Fruit fly (Drosophila melanogaster) whole organism, prepupa: ENCODE measurements around the gene CG8301.
A peak's percentile ranks its signal among the peaks of the same experiment; 100 is the strongest.

Source experiments
- CG10669 ChIP-seq: fragments of 200-800 bp; sonication (Bioruptor generic); optimal IDR thresholded peaks from 3 replicates; lab custom pipeline; 2018; ENCODE audit warnings: missing biosample characterization, mild to moderate bottlenecking, missing genetic modification characterization, moderate library complexity
- CG11294 ChIP-seq: fragments of 200-800 bp; sonication (Bioruptor generic); IDR thresholded peaks from 2 replicates; pipeline ENCODE4 v1.3.6; 2022; ENCODE audit warnings: missing biosample characterization, missing genetic modification characterization
- CG11762 ChIP-seq: fragments of 200-800 bp; sonication (Bioruptor generic); optimal IDR thresholded peaks from 3 replicates; lab custom pipeline; 2016; ENCODE audit warnings: missing biosample characterization, missing genetic modification characterization; ENCODE audit not compliant: insufficient read depth
- CG11902 ChIP-seq: fragments of 200-800 bp; sonication (Bioruptor generic); optimal IDR thresholded peaks from 3 replicates; lab custom pipeline; 2016; ENCODE audit warnings: missing biosample characterization, missing genetic modification characterization
- CG15336 ChIP-seq: fragments of 200-800 bp; sonication (Bioruptor generic); IDR thresholded peaks from 2 replicates; pipeline ENCODE4 v1.3.6; 2022; ENCODE audit warnings: missing biosample characterization, missing genetic modification characterization
- CG1621 ChIP-seq: fragments of 200-800 bp; sonication (Bioruptor generic); optimal IDR thresholded peaks from 3 replicates; lab custom pipeline; 2018; ENCODE audit warnings: missing biosample characterization, mild to moderate bottlenecking, missing genetic modification characterization
- CG16779 ChIP-seq: fragments of 200-800 bp; sonication (Bioruptor generic); optimal IDR thresholded peaks from 3 replicates; lab custom pipeline; 2017; ENCODE audit warnings: missing biosample characterization, mild to moderate bottlenecking, missing genetic modification characterization
- CG31627 ChIP-seq: fragments of 200-800 bp; sonication (Bioruptor generic); optimal IDR thresholded peaks from 3 replicates; lab custom pipeline; 2016; ENCODE audit warnings: missing biosample characterization, missing genetic modification characterization
- CG32006 ChIP-seq: fragments of 200-800 bp; sonication (Bioruptor generic); optimal IDR thresholded peaks from 3 replicates; lab custom pipeline; 2017; ENCODE audit warnings: missing biosample characterization, mild to moderate bottlenecking, missing genetic modification characterization
- CG3919 ChIP-seq: fragments of 200-800 bp; sonication (Bioruptor generic); optimal IDR thresholded peaks from 3 replicates; lab custom pipeline; 2016; ENCODE audit warnings: missing biosample characterization, missing genetic modification characterization
- CG6163 ChIP-seq: fragments of 200-800 bp; sonication (Bioruptor generic); IDR thresholded peaks from 3 replicates; pipeline ENCODE4 v1.3.6; 2022; ENCODE audit warnings: missing biosample characterization, missing genetic modification characterization
- CG6276 ChIP-seq: fragments of 200-800 bp; sonication (Bioruptor generic); optimal IDR thresholded peaks from 2 replicates; lab custom pipeline; 2017; ENCODE audit warnings: missing biosample characterization, mild to moderate bottlenecking, missing genetic modification characterization
- CG6808 ChIP-seq: fragments of 200-800 bp; sonication (Bioruptor generic); optimal IDR thresholded peaks from 3 replicates; lab custom pipeline; 2017; ENCODE audit warnings: missing biosample characterization, missing genetic modification characterization, mild to moderate bottlenecking, moderate library complexity, missing genetic modification reagents
- CG6854 ChIP-seq: fragments of 200-800 bp; sonication (Bioruptor generic); optimal IDR thresholded peaks from 2 replicates; lab custom pipeline; 2017; ENCODE audit warnings: missing biosample characterization, mild to moderate bottlenecking, missing genetic modification characterization
- CG8119 ChIP-seq: fragments of 200-800 bp; sonication (Bioruptor generic); IDR thresholded peaks from 3 replicates; pipeline ENCODE4 v1.3.6; 2022; ENCODE audit warnings: missing biosample characterization, missing genetic modification characterization
- CG8632 ChIP-seq: fragments of 200-800 bp; sonication (Bioruptor generic); optimal IDR thresholded peaks from 3 replicates; lab custom pipeline; 2016; ENCODE audit warnings: missing biosample characterization, missing genetic modification characterization
- CG9139 ChIP-seq: fragments of 200-800 bp; sonication (Bioruptor generic); optimal IDR thresholded peaks from 3 replicates; lab custom pipeline; 2017; ENCODE audit warnings: missing biosample characterization, mild to moderate bottlenecking, missing genetic modification characterization
- Eip75B ChIP-seq: fragments of 200-800 bp; sonication (Bioruptor generic); optimal IDR thresholded peaks from 3 replicates; lab custom pipeline; 2016; ENCODE audit warnings: missing biosample characterization, missing genetic modification characterization
- Eip78C ChIP-seq: fragments of 200-800 bp; sonication (Bioruptor generic); peaks from one replicate; lab custom pipeline; 2016; ENCODE audit warnings: missing biosample characterization, missing genetic modification characterization
- Eip93F ChIP-seq: fragments of 200-800 bp; sonication (Bioruptor generic); optimal IDR thresholded peaks from 2 replicates; lab custom pipeline; 2016; ENCODE audit warnings: missing biosample characterization, mild to moderate bottlenecking, missing genetic modification characterization
- Ets21C ChIP-seq: fragments of 200-800 bp; sonication (Bioruptor generic); optimal IDR thresholded peaks from 3 replicates; lab custom pipeline; 2016; ENCODE audit warnings: missing biosample characterization, missing genetic modification characterization
- Gug ChIP-seq: fragments of 200-800 bp; sonication (Bioruptor generic); IDR thresholded peaks from 2 replicates; pipeline ENCODE4 v1.3.6; 2022; ENCODE audit warnings: missing biosample characterization, missing genetic modification characterization
- Hr38 ChIP-seq: sonication (Bioruptor generic); optimal IDR thresholded peaks from 2 replicates; lab custom pipeline; 2016; ENCODE audit warnings: missing biosample characterization, missing genetic modification characterization
- Hr39 ChIP-seq: fragments of 200-800 bp; sonication (Bioruptor generic); optimal IDR thresholded peaks from 2 replicates; lab custom pipeline; 2016; ENCODE audit warnings: missing biosample characterization, missing genetic modification characterization
- Met ChIP-seq: fragments of 200-800 bp; sonication (Bioruptor generic); optimal IDR thresholded peaks from 3 replicates; lab custom pipeline; 2016; ENCODE audit warnings: missing biosample characterization, missing genetic modification characterization
- Sox102F ChIP-seq: fragments of 200-800 bp; sonication (Bioruptor generic); optimal IDR thresholded peaks from 2 replicates; lab custom pipeline; 2016; ENCODE audit warnings: missing biosample characterization, mild to moderate bottlenecking, missing genetic modification characterization
- Sox14 ChIP-seq: fragments of 200-800 bp; sonication (Bioruptor generic); optimal IDR thresholded peaks from 3 replicates; lab custom pipeline; 2016; ENCODE audit warnings: missing biosample characterization, missing genetic modification characterization
- Sox15 ChIP-seq: fragments of 200-800 bp; sonication (Bioruptor generic); optimal IDR thresholded peaks from 3 replicates; lab custom pipeline; 2016; ENCODE audit warnings: missing biosample characterization, missing genetic modification characterization
- acj6 ChIP-seq: fragments of 200-800 bp; sonication (Bioruptor generic); optimal IDR thresholded peaks from 3 replicates; lab custom pipeline; 2016; ENCODE audit warnings: missing biosample characterization, missing genetic modification characterization
- cyc ChIP-seq: fragments of 200-800 bp; sonication (Bioruptor generic); optimal IDR thresholded peaks from 3 replicates; lab custom pipeline; 2016; ENCODE audit warnings: missing biosample characterization, missing genetic modification characterization
- dac ChIP-seq: fragments of 200-800 bp; sonication (Bioruptor generic); optimal IDR thresholded peaks from 2 replicates; lab custom pipeline; 2017; ENCODE audit warnings: missing biosample characterization, mild to moderate bottlenecking, missing genetic modification characterization
- dsx ChIP-seq: fragments of 200-800 bp; optimal IDR thresholded peaks from 3 replicates; lab custom pipeline; 2019; ENCODE audit warnings: missing biosample characterization, mild to moderate bottlenecking, missing genetic modification characterization, moderate library complexity; ENCODE audit not compliant: poor library complexity, severe bottlenecking
- fd59A ChIP-seq: fragments of 200-800 bp; sonication (Bioruptor generic); optimal IDR thresholded peaks from 2 replicates; lab custom pipeline; 2017; ENCODE audit warnings: missing biosample characterization, mild to moderate bottlenecking, missing genetic modification characterization, missing genetic modification reagents
- fd85E ChIP-seq: fragments of 200-800 bp; sonication (Bioruptor generic); optimal IDR thresholded peaks from 3 replicates; lab custom pipeline; 2016; ENCODE audit warnings: missing biosample characterization, missing genetic modification characterization
- fkh ChIP-seq: fragments of 200-800 bp; sonication (Bioruptor generic); optimal IDR thresholded peaks from 3 replicates; lab custom pipeline; 2017; ENCODE audit warnings: missing biosample characterization, mild to moderate bottlenecking, missing genetic modification characterization, moderate library complexity
- lz ChIP-seq: fragments of 200-800 bp; sonication (Bioruptor generic); optimal IDR thresholded peaks from 3 replicates; lab custom pipeline; 2016; ENCODE audit warnings: missing biosample characterization, missing genetic modification characterization
- net ChIP-seq: fragments of 200-800 bp; sonication (Bioruptor generic); optimal IDR thresholded peaks from 3 replicates; lab custom pipeline; 2016; ENCODE audit warnings: missing biosample characterization, missing genetic modification characterization
- pdm3 ChIP-seq: fragments of 200-800 bp; sonication (Bioruptor generic); optimal IDR thresholded peaks from 3 replicates; lab custom pipeline; 2016; ENCODE audit warnings: missing biosample characterization, missing genetic modification characterization
- ss ChIP-seq, 2 experiments: fragments of 200-800 bp; sonication (Bioruptor generic); optimal IDR thresholded peaks; 2 replicates in 1 of 2; 3 replicates in 1 of 2; lab custom pipeline; 2017 to 2018; ENCODE audit warnings: mild to moderate bottlenecking in 2 of 2, missing biosample characterization in 2 of 2, missing genetic modification characterization in 2 of 2, moderate library complexity in 1 of 2
- svp ChIP-seq: fragments of 200-800 bp; sonication (Bioruptor generic); peaks from one replicate; lab custom pipeline; 2016; ENCODE audit warnings: missing biosample characterization, missing genetic modification characterization
- topi ChIP-seq: fragments of 200-800 bp; sonication (Bioruptor generic); optimal IDR thresholded peaks from 3 replicates; lab custom pipeline; 2016; ENCODE audit warnings: missing biosample characterization, missing genetic modification characterization
- vri ChIP-seq: fragments of 200-800 bp; sonication (Bioruptor generic); optimal IDR thresholded peaks from 3 replicates; lab custom pipeline; 2016; ENCODE audit warnings: missing biosample characterization, mild to moderate bottlenecking, missing genetic modification characterization

Gene CG8301

dm6 chr3R:9543495-9544180 is 37.5 kb upstream of the CG8301 start:
- no peak for TF ChIP-seq CG8119 (GFP tag; lab: Robert Waterston, UW)
- TF ChIP-seq Hr38 = no peak
- TF ChIP-seq, all 60 proteins: peak for 0

dm6 chr3R:9546808-9547381 is 34.2 kb upstream of the CG8301 start:
- TF ChIP-seq CG11902 (GFP tag; lab: Kevin White, UChicago) = no peak
- no peak for TF ChIP-seq Met (GFP tag; lab: Kevin White, UChicago)
- TF ChIP-seq net (GFP tag; lab: Kevin White, UChicago) = no peak
- TF ChIP-seq CG11294 (GFP tag; lab: Robert Waterston, UW) = no peak
- no peak for TF ChIP-seq CG6854 (GFP tag; lab: Kevin White, UChicago)
- TF ChIP-seq CG8632 (GFP tag; lab: Kevin White, UChicago) = no peak
- no peak for TF ChIP-seq Eip75B (GFP tag; lab: Kevin White, UChicago)
- TF ChIP-seq CG1621 (tag; lab: Kevin White, UChicago) = no peak
- no peak for TF ChIP-seq fd59A
- no peak for TF ChIP-seq CG8119 (GFP tag; lab: Robert Waterston, UW)
- no peak for TF ChIP-seq CG15336 (GFP tag; lab: Robert Waterston, UW)
- TF ChIP-seq cyc (GFP tag; lab: Kevin White, UChicago) = no peak
- TF ChIP-seq CG11762 = no peak
- TF ChIP-seq Hr38 = no peak
- TF ChIP-seq CG10669 = no peak
- TF ChIP-seq CG9139 (GFP tag; lab: Kevin White, UChicago) = no peak
- no peak for TF ChIP-seq Gug (GFP tag; lab: Robert Waterston, UW)
- TF ChIP-seq CG3919 (GFP tag; lab: Kevin White, UChicago) = no peak

DNA sequence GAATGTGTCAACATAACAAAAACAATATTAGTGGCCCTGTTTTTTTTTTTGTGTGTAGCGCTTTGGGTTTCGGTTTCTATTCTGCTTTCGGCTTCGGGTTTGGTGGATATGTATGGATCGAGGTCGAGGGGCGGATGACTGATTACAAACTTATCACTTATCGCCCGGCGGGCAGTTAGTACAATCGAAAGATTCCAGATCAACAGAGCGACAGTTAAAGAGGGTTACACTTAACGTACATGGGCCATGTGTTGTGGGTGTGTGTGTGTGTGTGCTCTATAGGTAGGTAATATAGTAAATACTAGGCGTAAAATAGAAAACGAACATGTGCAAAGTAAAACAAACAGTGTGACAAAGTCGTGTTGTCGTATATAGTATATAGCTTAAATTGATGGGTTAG is 32.3 kb upstream of the CG8301 start:
- no peak for TF ChIP-seq lz
- TF ChIP-seq CG3919 (GFP tag; lab: Kevin White, UChicago) = no peak
- TF ChIP-seq fkh (GFP tag; lab: Kevin White, UChicago) = peak; percentile 22
- no peak for TF ChIP-seq Gug (GFP tag; lab: Robert Waterston, UW)
- no peak for TF ChIP-seq Hr38
- TF ChIP-seq acj6 (GFP tag; lab: Kevin White, UChicago) = no peak

DNA sequence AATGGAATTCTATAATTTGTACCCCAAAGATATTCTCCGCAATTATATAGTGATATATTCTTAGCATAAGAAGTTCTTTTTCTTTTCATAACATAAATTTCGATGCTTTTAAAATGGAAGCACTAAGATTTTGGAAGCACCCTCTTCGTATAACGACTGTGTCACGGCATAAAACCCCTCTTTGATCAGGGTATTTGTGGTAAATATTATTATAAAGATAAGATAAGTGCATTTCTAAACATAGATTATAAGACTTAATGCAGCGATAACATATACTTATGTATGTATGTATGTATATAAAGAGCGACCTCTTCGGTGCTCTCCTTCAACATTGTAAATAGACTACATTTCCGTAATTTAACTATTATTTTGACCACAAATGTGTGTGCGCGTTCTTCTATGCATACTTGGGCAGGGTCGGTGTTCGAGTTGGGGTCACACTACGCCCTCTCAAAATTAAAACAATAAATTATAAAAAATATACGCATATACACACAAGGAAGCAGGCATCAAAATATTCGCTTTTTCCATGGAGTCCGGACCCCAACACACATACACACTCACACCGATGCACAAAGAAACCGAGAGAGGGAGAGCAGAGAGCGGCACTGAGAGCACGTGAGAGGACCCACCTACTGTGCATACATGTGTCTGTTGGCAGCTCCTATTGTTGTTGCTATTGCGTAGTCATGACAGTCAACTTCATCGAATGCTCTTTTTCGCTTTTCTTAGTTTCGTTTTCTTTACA is 30.7 kb upstream of the CG8301 start:
- TF ChIP-seq CG16779 (tag; lab: Kevin White, UChicago) (peak; percentile 42), CG6163 (no peak), dac (no peak), CG6276 (peak; percentile 27), CG8119 (GFP tag; lab: Robert Waterston, UW) (no peak), CG8632 (GFP tag; lab: Kevin White, UChicago) (peak; percentile 10), svp (GFP tag; lab: Kevin White, UChicago) (peak; percentile 78), Sox14 (peak; percentile 45), CG3919 (GFP tag; lab: Kevin White, UChicago) (peak; percentile 23), fd85E (GFP tag; lab: Kevin White, UChicago) (no peak), topi (no peak), Hr38 (no peak), Sox15 (no peak), vri (GFP tag; lab: Kevin White, UChicago) (peak; percentile 70), Eip75B (GFP tag; lab: Kevin White, UChicago) (no peak), pdm3 (GFP tag; lab: Kevin White, UChicago) (no peak), CG10669 (no peak), CG31627 (no peak), Ets21C (no peak), Eip78C (GFP tag; lab: Kevin White, UChicago) (peak; percentile 82), cyc (GFP tag; lab: Kevin White, UChicago) (no peak), ss (GFP tag; optimal IDR thresholded peaks at IDR 0.05; lab: Kevin White, UChicago) (peak in 1 of 2 experiments; percentile 25), fkh (GFP tag; lab: Kevin White, UChicago) (peak; percentile 29), dsx (GFP tag; lab: Kevin White, UChicago) (peak; percentile 79), CG6808 (no peak), Sox102F (GFP tag; lab: Kevin White, UChicago) (peak; percentile 46), Hr39 (GFP tag; lab: Kevin White, UChicago) (no peak), Eip93F (GFP tag; lab: Kevin White, UChicago) (peak; percentile 6), CG15336 (GFP tag; lab: Robert Waterston, UW) (no peak), CG32006 (GFP tag; lab: Kevin White, UChicago) (no peak)
